Fruit fly (Drosophila melanogaster): ENCODE data around the gene frc.
A peak's percentile ranks its signal among the peaks of the same experiment; 100 is the strongest.

frc gene

DNA sequence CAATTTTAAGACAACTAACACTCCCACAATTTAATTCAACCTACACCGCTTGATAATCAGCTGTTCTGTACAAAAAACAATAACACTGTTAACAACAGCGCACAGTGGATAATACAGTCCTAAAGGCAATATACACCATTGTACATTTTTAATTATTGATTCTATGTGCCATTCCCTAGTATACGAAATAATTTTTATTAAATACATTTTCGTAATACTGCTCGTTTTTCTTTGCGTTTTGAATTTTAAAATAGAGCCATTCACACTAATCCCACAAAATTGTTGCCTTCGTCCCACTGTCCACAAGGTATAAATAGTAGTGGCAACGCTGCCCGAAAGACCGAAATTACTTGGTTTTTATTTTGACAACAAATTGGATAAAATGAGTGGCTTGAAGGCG is 565 bp upstream of the frc start, which contains the start of the genes Coq4 and CG32176 (continued):
- TF ChIP-seq Usf (GFP tag; optimal IDR thresholded peaks at IDR 0.05) (peak; percentile 94), CG8388 (GFP tag; optimal IDR thresholded peaks at IDR 0.05) (peak; percentile 97), esg (GFP tag; conservative IDR thresholded peaks at IDR 0.05) (peak; percentile 97), Taf1 (GFP tag; IDR thresholded peaks at IDR 0.05) (peak; percentile 96), CG5245 (GFP tag; optimal IDR thresholded peaks at IDR 0.05) (peak; percentile 97), phol (tag; optimal IDR thresholded peaks at IDR 0.05) (peak; percentile 97), CG12659 (GFP tag; optimal IDR thresholded peaks at IDR 0.05) (peak; percentile 98), CG13624 (GFP tag; optimal IDR thresholded peaks at IDR 0.05) (peak; percentile 98), gfzf (GFP tag; optimal IDR thresholded peaks at IDR 0.05) (no peak), trh (GFP tag; optimal IDR thresholded peaks at IDR 0.05) (peak; percentile 98), CG18764 (GFP tag; optimal IDR thresholded peaks at IDR 0.05) (peak; percentile 98), ham (GFP tag; IDR thresholded peaks at IDR 0.05) (peak; percentile 92), twi (tag; optimal IDR thresholded peaks at IDR 0.05) (peak; percentile 93), az2 (GFP tag; optimal IDR thresholded peaks at IDR 0.05) (peak; percentile 99), CG16863 (GFP tag; optimal IDR thresholded peaks at IDR 0.05) (peak; percentile 98), ewg (GFP tag; optimal IDR thresholded peaks at IDR 0.05) (peak; percentile 94), CG15696 (tag; optimal IDR thresholded peaks at IDR 0.05) (peak; percentile 98), CG34224 (GFP tag; IDR thresholded peaks at IDR 0.05; ENCODE audit: partially characterized antibody) (peak; percentile 52; the same call in 2 of the 3 replicates), sisA (GFP tag; IDR thresholded peaks at IDR 0.05) (peak; percentile 99), CG7745 (tag; optimal IDR thresholded peaks at IDR 0.05) (peak; percentile 56), Rfx (GFP tag; IDR thresholded peaks at IDR 0.05) (peak; percentile 99), D19A (tag; optimal IDR thresholded peaks at IDR 0.05) (peak; percentile 94), CG7786 (GFP tag; optimal IDR thresholded peaks at IDR 0.05) (peak; percentile 98), Dip2 (GFP tag; IDR thresholded peaks at IDR 0.05) (peak; percentile 64), CHES-1-like (GFP tag; optimal IDR thresholded peaks at IDR 0.05) (peak; percentile 98), CG31388 (GFP tag; optimal IDR thresholded peaks at IDR 0.05) (peak; percentile 96), hbn (GFP tag; IDR thresholded peaks at IDR 0.05; ENCODE audit: partially characterized antibody) (0 out of 2 replicates have a peak, but pooled peaks have one; percentile 39), Poxn (GFP tag; IDR thresholded peaks at IDR 0.05) (peak; percentile 91), grn (GFP tag; optimal IDR thresholded peaks at IDR 0.05) (peak; percentile 75), H15 (GFP tag; IDR thresholded peaks at IDR 0.05) (peak; percentile 98), dmrt99B (tag; optimal IDR thresholded peaks at IDR 0.05) (peak; percentile 97), CG15011 (GFP tag; optimal IDR thresholded peaks at IDR 0.05) (peak; percentile 88), CG11723 (GFP tag; optimal IDR thresholded peaks at IDR 0.05) (peak; percentile 93), toy (GFP tag; IDR thresholded peaks at IDR 0.05) (peak; percentile 91), nerfin-1 (tag; optimal IDR thresholded peaks at IDR 0.05) (peak; percentile 94), CG18011 (GFP tag; optimal IDR thresholded peaks at IDR 0.05) (peak; percentile 90), CG7271 (tag; optimal IDR thresholded peaks at IDR 0.05) (peak; percentile 88), CG30431 (GFP tag; optimal IDR thresholded peaks at IDR 0.05) (peak; percentile 97), pzg (GFP tag; optimal IDR thresholded peaks at IDR 0.05) (peak; percentile 69), zfh1 (GFP tag; IDR thresholded peaks at IDR 0.05) (peak; percentile 99), CG32772 (GFP tag; IDR thresholded peaks at IDR 0.05) (peak; percentile 98), tgo (GFP tag; IDR thresholded peaks at IDR 0.05) (peak; percentile 98), Doc2 (GFP tag; IDR thresholded peaks at IDR 0.05) (peak; percentile 95), CG10321 (GFP tag; IDR thresholded peaks at IDR 0.05) (peak; percentile 78), CkIIα-i1 (GFP tag; IDR thresholded peaks at IDR 0.05) (peak; percentile 84), CG31224 (GFP tag; IDR thresholded peaks at IDR 0.05) (peak; percentile 95), Mes4 (GFP tag; optimal IDR thresholded peaks at IDR 0.05) (peak; percentile 96), Doc3 (GFP tag; IDR thresholded peaks at IDR 0.05; ENCODE audit: partially characterized antibody) (no peak), CG9727 (GFP tag; optimal IDR thresholded peaks at IDR 0.05) (peak; percentile 97), Xbp1 (GFP tag; optimal IDR thresholded peaks at IDR 0.05) (peak; percentile 99), Hmr (GFP tag; optimal IDR thresholded peaks at IDR 0.05) (peak; percentile 97)
